Worm (Caenorhabditis elegans) whole organism, L3 larva: Measurements from ENCODE around the gene jhdm-1.

Source experiments
- ceh-82 ChIP-seq: fragments of 150-350 bp; optimal IDR thresholded peaks from 2 replicates; lab custom pipeline; 2014; ENCODE audit warnings: missing biosample characterization, missing genetic modification characterization
- elt-1 ChIP-seq: fragments of 150-350 bp; optimal IDR thresholded peaks from 2 replicates; lab custom pipeline; 2014; ENCODE audit warnings: missing biosample characterization, missing genetic modification characterization

DNA sequence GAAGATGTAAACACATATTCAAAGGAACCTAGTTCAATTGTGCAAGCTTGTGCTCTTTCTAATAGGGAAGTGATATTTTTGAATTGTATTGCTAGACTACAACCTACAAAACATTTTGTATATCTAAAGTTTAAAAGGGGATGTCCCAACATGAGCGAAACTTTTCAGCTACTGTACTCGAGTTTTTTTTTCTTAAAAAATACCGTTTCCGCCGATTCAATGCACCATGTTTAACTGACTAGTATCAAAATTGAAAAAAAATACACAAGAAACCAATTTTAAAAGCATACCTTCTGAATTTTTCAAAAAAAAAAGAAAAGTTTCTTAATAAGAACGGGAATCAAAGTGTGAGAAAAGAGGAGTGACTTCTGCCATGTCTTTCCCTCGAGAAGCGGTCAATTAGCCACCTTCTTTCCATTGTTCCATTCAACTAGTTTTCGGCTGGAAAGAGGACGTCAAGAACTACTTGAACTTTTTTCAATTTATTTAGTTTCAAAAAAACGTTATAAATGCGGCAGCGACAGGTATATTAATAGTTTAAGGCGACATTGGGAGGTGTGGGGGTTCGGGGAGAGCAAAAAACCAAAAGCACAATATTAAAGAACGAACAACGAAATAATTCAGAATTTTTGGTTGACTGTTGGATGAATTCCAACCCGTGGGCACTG, 38.8 kb upstream of the jhdm-1 start, which contains the start of gene nas-4:
- TF ChIP-seq elt-1 (tag; lab: Kevin White, UChicago) (no peak), ceh-82 (tag; lab: Kevin White, UChicago) (no peak)
